Fruit fly (Drosophila melanogaster): Measurements from ENCODE around the gene CG42331.
A peak's percentile ranks its signal among the peaks of the same experiment; 100 is the strongest.

Gene CG42331

DNA sequence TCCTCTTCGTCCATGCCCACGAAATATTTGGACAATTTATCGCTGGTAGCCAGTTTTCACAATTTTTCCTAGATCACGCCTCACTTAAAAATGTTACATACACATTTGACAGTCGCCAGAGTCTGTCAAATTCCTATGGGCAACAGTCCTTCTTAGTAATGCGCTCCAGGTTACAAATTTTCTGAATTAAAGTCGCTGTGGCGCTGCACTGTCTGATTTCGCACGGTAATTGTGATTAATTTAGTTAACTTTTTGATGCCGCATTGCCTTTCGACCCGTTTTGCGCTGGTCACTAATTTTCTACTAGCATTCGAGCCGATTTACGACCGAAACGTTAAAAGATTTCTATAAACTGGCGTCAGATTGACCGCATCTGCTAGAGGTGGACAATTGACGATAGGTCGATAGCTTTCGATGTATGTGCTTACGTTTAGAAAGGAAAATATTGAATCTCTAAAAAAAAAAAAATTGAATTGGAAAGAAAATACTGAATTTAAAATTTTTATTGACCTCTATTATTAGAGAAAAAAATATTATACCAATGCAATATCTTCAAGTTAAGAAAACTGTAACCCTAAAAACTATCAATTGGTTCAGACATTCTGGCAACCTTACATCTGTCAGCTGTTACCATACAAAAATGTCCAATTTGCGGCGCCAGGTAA lies 41.8 kb downstream of the CG42331 start, which contains the start of the genes lili and CG34150 (continued):
- peak; percentile 74 for TF ChIP-seq Bgb (GFP tag; IDR thresholded peaks at IDR 0.05; ENCODE audit: partially characterized antibody)
- TF ChIP-seq CG2202 (tag; optimal IDR thresholded peaks at IDR 0.05): peak; percentile 32
- peak; percentile 56 for TF ChIP-seq Mes4 (GFP tag; optimal IDR thresholded peaks at IDR 0.05)
- peak; percentile 97 for TF ChIP-seq sens (GFP tag)
- TF ChIP-seq Dip2 (GFP tag; IDR thresholded peaks at IDR 0.05): no peak
- TF ChIP-seq CG31388 (GFP tag; optimal IDR thresholded peaks at IDR 0.05): peak; percentile 77
- peak; percentile 75 for TF ChIP-seq stwl (tag; optimal IDR thresholded peaks at IDR 0.05)
- TF ChIP-seq Camta (GFP tag; optimal IDR thresholded peaks at IDR 0.05): peak; percentile 67
- 0 out of 2 replicates have a peak, but pooled peaks have one; percentile 55 for TF ChIP-seq Oaz (GFP tag; IDR thresholded peaks at IDR 0.05)
- TF ChIP-seq Meics (GFP tag; optimal IDR thresholded peaks at IDR 0.05): peak; percentile 52
- TF ChIP-seq gsb (GFP tag; IDR thresholded peaks at IDR 0.05): no peak
- peak; percentile 61 for TF ChIP-seq pum (GFP tag; optimal IDR thresholded peaks at IDR 0.05)
- peak; percentile 43 for TF ChIP-seq Atf3 (GFP tag; optimal IDR thresholded peaks at IDR 0.05)
- peak; percentile 62; the same call in 1 of the 2 replicates for TF ChIP-seq CG14441 (GFP tag; IDR thresholded peaks at IDR 0.05)
- TF ChIP-seq crp (GFP tag; optimal IDR thresholded peaks at IDR 0.05): peak; percentile 78 to 94
- peak; percentile 38 for TF ChIP-seq CTCF (GFP tag; optimal IDR thresholded peaks at IDR 0.05)
- peak; percentile 46 for TF ChIP-seq CG9797 (GFP tag; optimal IDR thresholded peaks at IDR 0.05)
- TF ChIP-seq CG6175 (GFP tag; IDR thresholded peaks at IDR 0.05): no peak
- no peak for TF ChIP-seq ash1 (GFP tag; optimal IDR thresholded peaks at IDR 0.05)
- TF ChIP-seq sim (GFP tag; IDR thresholded peaks at IDR 0.05): no peak
- no peak for TF ChIP-seq CG8765 (GFP tag; IDR thresholded peaks at IDR 0.05)
- peak; percentile 84 for TF ChIP-seq Xbp1 (GFP tag; optimal IDR thresholded peaks at IDR 0.05)
- peak; percentile 40 for TF ChIP-seq cwo (GFP tag; optimal IDR thresholded peaks at IDR 0.05)
- peak; percentile 65 for TF ChIP-seq Ssrp (tag; optimal IDR thresholded peaks at IDR 0.05)
- TF ChIP-seq Blimp-1 (GFP tag; optimal IDR thresholded peaks at IDR 0.05): peak; percentile 76
- no peak for TF ChIP-seq disco-r (GFP tag; optimal IDR thresholded peaks at IDR 0.05)
- TF ChIP-seq CG13775 (GFP tag; optimal IDR thresholded peaks at IDR 0.05): peak; percentile 72
- TF ChIP-seq CG18011 (GFP tag; optimal IDR thresholded peaks at IDR 0.05): peak; percentile 53
- TF ChIP-seq inv (GFP tag; IDR thresholded peaks at IDR 0.05; ENCODE audit: partially characterized antibody): peak; percentile 73
- peak; percentile 0 to 68 for TF ChIP-seq bsh (GFP tag; optimal IDR thresholded peaks at IDR 0.05)
- TF ChIP-seq CG14667 (GFP tag; IDR thresholded peaks at IDR 0.05): 0 out of 2 replicates have a peak, but pooled peaks have one; percentile 26
- peak; percentile 61; the same call in 1 of the 2 replicates for TF ChIP-seq lmd (GFP tag; IDR thresholded peaks at IDR 0.05)
- TF ChIP-seq HLH3B (GFP tag; IDR thresholded peaks at IDR 0.05): peak; percentile 64
- TF ChIP-seq CoRest (tag; optimal IDR thresholded peaks at IDR 0.05): peak; percentile 85
- TF ChIP-seq CG3995 (GFP tag; optimal IDR thresholded peaks at IDR 0.05): peak; percentile 23
- TF ChIP-seq NC2β (GFP tag; optimal IDR thresholded peaks at IDR 0.05): peak; percentile 62
- no peak for TF ChIP-seq nerfin-2 (GFP tag; IDR thresholded peaks at IDR 0.05; ENCODE audit: partially characterized antibody)
- TF ChIP-seq pho (GFP tag; optimal IDR thresholded peaks at IDR 0.05): peak; percentile 79
- no peak for TF ChIP-seq pan (optimal IDR thresholded peaks at IDR 0.05)
- TF ChIP-seq pan (GFP tag; optimal IDR thresholded peaks at IDR 0.05 in 1 of 2, IDR thresholded peaks at IDR 0.05 in 1 of 2): peak in 1 of 2 experiments; percentile 67
- TF ChIP-seq CG1602 (GFP tag; optimal IDR thresholded peaks at IDR 0.05): peak; percentile 70
- TF ChIP-seq tup (GFP tag; optimal IDR thresholded peaks at IDR 0.05): no peak
- TF ChIP-seq CG2120 (GFP tag; optimal IDR thresholded peaks at IDR 0.05): peak; percentile 91
- peak; percentile 3 for TF ChIP-seq CG1603 (tag; optimal IDR thresholded peaks at IDR 0.05)
- peak; percentile 80 for TF ChIP-seq CG13894 (tag; optimal IDR thresholded peaks at IDR 0.05)
- TF ChIP-seq CG11456 (GFP tag; IDR thresholded peaks at IDR 0.05): peak; percentile 77; the same call in 2 of the 3 replicates
- TF ChIP-seq CG14014 (GFP tag; IDR thresholded peaks at IDR 0.05): peak; percentile 78
- peak; percentile 15 for TF ChIP-seq CG6254 (GFP tag; optimal IDR thresholded peaks at IDR 0.05)
- TF ChIP-seq knrl (GFP tag; IDR thresholded peaks at IDR 0.05; ENCODE audit: partially characterized antibody): peak; percentile 85
- no peak for TF ChIP-seq yki (optimal IDR thresholded peaks at IDR 0.05)
